Fruit fly (Drosophila melanogaster) whole organism, embryonic: ENCODE measurements around the gene bark.

Experiments
- Awh ChIP-seq: fragments of 200-800 bp; sonication (Bioruptor generic); IDR thresholded peaks from 2 replicates; pipeline ENCODE4, ENCODE4 v1.3.6; 2022; ENCODE audit warnings: missing biosample characterization, missing genetic modification characterization
- CG1233 ChIP-seq: fragments of 200-800 bp; sonication (Bioruptor generic); optimal IDR thresholded peaks from 4 replicates; lab custom pipeline; 2018; ENCODE audit warnings: missing biosample characterization, mild to moderate bottlenecking, missing genetic modification characterization
- CG12659 ChIP-seq: fragments of 200-800 bp; sonication (Bioruptor generic); optimal IDR thresholded peaks from 3 replicates; lab custom pipeline; 2017; ENCODE audit warnings: mild to moderate bottlenecking, missing biosample characterization, missing genetic modification reagents, missing genetic modification characterization
- CG13894 ChIP-seq: fragments of 200-800 bp; sonication (Bioruptor generic); optimal IDR thresholded peaks from 3 replicates; lab custom pipeline; 2018; ENCODE audit warnings: missing biosample characterization, mild to moderate bottlenecking, missing genetic modification characterization, moderate library complexity
- CG15011 ChIP-seq: fragments of 200-800 bp; sonication (Bioruptor generic); optimal IDR thresholded peaks from 3 replicates; lab custom pipeline; 2018; ENCODE audit warnings: missing biosample characterization, mild to moderate bottlenecking, missing genetic modification characterization
- CG1529 ChIP-seq: fragments of 200-800 bp; sonication (Bioruptor generic); optimal IDR thresholded peaks from 3 replicates; lab custom pipeline; 2018; ENCODE audit warnings: missing biosample characterization, missing genetic modification characterization
- CG17568 ChIP-seq: fragments of 200-800 bp; sonication (Bioruptor generic); optimal IDR thresholded peaks from 2 replicates; lab custom pipeline; 2018; ENCODE audit warnings: missing biosample characterization, mild to moderate bottlenecking, missing genetic modification characterization, moderate library complexity
- CG1792 ChIP-seq: fragments of 200-800 bp; sonication (Bioruptor generic); optimal IDR thresholded peaks from 2 replicates; lab custom pipeline; 2016; ENCODE audit warnings: missing biosample characterization, missing genetic modification characterization
- CG1832 ChIP-seq: fragments of 200-800 bp; sonication (Bioruptor generic); optimal IDR thresholded peaks from 2 replicates; lab custom pipeline; 2017; ENCODE audit warnings: missing biosample characterization, mild to moderate bottlenecking, missing genetic modification characterization, inconsistent platforms
- CG18599 ChIP-seq: fragments of 200-800 bp; sonication (Bioruptor generic); optimal IDR thresholded peaks from 3 replicates; lab custom pipeline; 2017; ENCODE audit warnings: missing biosample characterization, missing genetic modification characterization, mild to moderate bottlenecking, moderate library complexity, missing genetic modification reagents
- CG2202 ChIP-seq: fragments of 200-800 bp; sonication (Bioruptor generic); optimal IDR thresholded peaks from 2 replicates; lab custom pipeline; 2018; ENCODE audit warnings: missing biosample characterization, mild to moderate bottlenecking, missing genetic modification characterization
- CG31365 ChIP-seq: fragments of 200-800 bp; sonication (Bioruptor generic); optimal IDR thresholded peaks from 2 replicates; lab custom pipeline; 2018; ENCODE audit warnings: missing biosample characterization, mild to moderate bottlenecking, missing genetic modification characterization
- CG34422 ChIP-seq: fragments of 200-800 bp; sonication (Bioruptor generic); IDR thresholded peaks from 3 replicates; pipeline ENCODE4 v1.3.6; 2022; ENCODE audit warnings: missing biosample characterization, missing genetic modification characterization
- CG3847 ChIP-seq: fragments of 200-800 bp; sonication (Bioruptor generic); IDR thresholded peaks from 2 replicates; pipeline ENCODE4 v1.3.6; 2022; ENCODE audit warnings: missing biosample characterization, missing genetic modification characterization
- CG4282 ChIP-seq: fragments of 200-800 bp; sonication (Bioruptor generic); optimal IDR thresholded peaks from 2 replicates; lab custom pipeline; 2016; ENCODE audit warnings: missing biosample characterization, missing genetic modification characterization
- CG4707 ChIP-seq: fragments of 200-800 bp; sonication (Bioruptor generic); optimal IDR thresholded peaks from 2 replicates; lab custom pipeline; 2018; ENCODE audit warnings: missing biosample characterization, mild to moderate bottlenecking, missing genetic modification characterization, moderate library complexity
- CG6791 ChIP-seq: fragments of 200-800 bp; sonication (Bioruptor generic); IDR thresholded peaks from 3 replicates; pipeline ENCODE4 v1.3.6; 2022; ENCODE audit warnings: missing biosample characterization, missing genetic modification characterization; ENCODE audit not compliant: partially characterized antibody
- CG7839 ChIP-seq: fragments of 200-800 bp; sonication (Bioruptor generic); optimal IDR thresholded peaks from 3 replicates; lab custom pipeline; 2018; ENCODE audit warnings: missing biosample characterization, mild to moderate bottlenecking, missing genetic modification characterization, moderate library complexity
- CG8478 ChIP-seq: fragments of >200 bp; optimal IDR thresholded peaks from 2 replicates; lab custom pipeline; 2018
- CG8944 ChIP-seq: fragments of 200-800 bp; sonication (Bioruptor generic); optimal IDR thresholded peaks from 3 replicates; lab custom pipeline; 2016; ENCODE audit warnings: missing biosample characterization, missing genetic modification characterization
- Chrac-16 ChIP-seq: fragments of 200-800 bp; sonication (Bioruptor generic); optimal IDR thresholded peaks from 3 replicates; lab custom pipeline; 2016; ENCODE audit warnings: missing biosample characterization, missing genetic modification characterization
- Dfd ChIP-seq, 2 experiments: fragments of >200 bp; optimal IDR thresholded peaks; 2 replicates each; lab custom pipeline; 2017; ENCODE audit warnings: missing biosample characterization in 2 of 2, missing genetic modification characterization in 2 of 2
- HLH3B ChIP-seq: fragments of 200-800 bp; sonication (Bioruptor generic); IDR thresholded peaks from 2 replicates; pipeline ENCODE4 v1.3.6; 2022; ENCODE audit warnings: missing biosample characterization, missing genetic modification characterization
- HLH54F ChIP-seq: fragments of 200-800 bp; sonication (Bioruptor generic); optimal IDR thresholded peaks from 3 replicates; lab custom pipeline; 2016; ENCODE audit warnings: missing biosample characterization, missing genetic modification characterization
- Hand ChIP-seq: fragments of 200-800 bp; sonication (Bioruptor generic); optimal IDR thresholded peaks from 2 replicates; lab custom pipeline; 2017; ENCODE audit warnings: mild to moderate bottlenecking, missing biosample characterization, missing genetic modification reagents, missing genetic modification characterization
- Kr ChIP-seq: fragments of 200-800 bp; sonication (Bioruptor generic); optimal IDR thresholded peaks from 2 replicates; lab custom pipeline; 2017; ENCODE audit warnings: missing biosample characterization, mild to moderate bottlenecking, missing genetic modification characterization
- Lhr ChIP-seq: fragments of 200-800 bp; sonication (Bioruptor generic); optimal IDR thresholded peaks from 3 replicates; lab custom pipeline; 2017; ENCODE audit warnings: mild to moderate bottlenecking, missing biosample characterization, missing genetic modification reagents, missing genetic modification characterization
- Mes4 ChIP-seq: fragments of 200-800 bp; sonication (Bioruptor generic); optimal IDR thresholded peaks from 2 replicates; lab custom pipeline; 2016; ENCODE audit warnings: missing biosample characterization, missing genetic modification characterization
- Nf-YB ChIP-seq: fragments of 200-800 bp; sonication (Bioruptor generic); optimal IDR thresholded peaks from 3 replicates; lab custom pipeline; 2019; ENCODE audit warnings: missing biosample characterization, mild to moderate bottlenecking, missing genetic modification characterization, moderate library complexity
- Spps ChIP-seq: fragments of 200-800 bp; sonication (Bioruptor generic); optimal IDR thresholded peaks from 2 replicates; lab custom pipeline; 2018; ENCODE audit warnings: missing biosample characterization, mild to moderate bottlenecking, missing genetic modification characterization
- TFAM ChIP-seq: fragments of 200-800 bp; sonication (Bioruptor generic); optimal IDR thresholded peaks from 2 replicates; lab custom pipeline; 2017; ENCODE audit warnings: missing biosample characterization, missing genetic modification characterization, inconsistent platforms
- ac ChIP-seq: fragments of 200-800 bp; sonication (Bioruptor generic); optimal IDR thresholded peaks from 3 replicates; lab custom pipeline; 2017; ENCODE audit warnings: missing biosample characterization, mild to moderate bottlenecking, missing genetic modification characterization
- bbx ChIP-seq: fragments of 200-800 bp; sonication (Bioruptor generic); IDR thresholded peaks from 2 replicates; pipeline ENCODE4 v1.3.6; 2022; ENCODE audit warnings: missing biosample characterization, missing genetic modification characterization; ENCODE audit not compliant: partially characterized antibody
- dmrt11E ChIP-seq: fragments of 200-800 bp; sonication (Bioruptor generic); optimal IDR thresholded peaks from 3 replicates; lab custom pipeline; 2018; ENCODE audit warnings: missing biosample characterization, mild to moderate bottlenecking, missing genetic modification characterization, moderate library complexity
- dysf ChIP-seq: fragments of 200-800 bp; sonication (Bioruptor generic); IDR thresholded peaks from 3 replicates; pipeline ENCODE4 v1.3.6; 2022; ENCODE audit warnings: missing biosample characterization, missing genetic modification characterization
- gem ChIP-seq: fragments of 200-800 bp; sonication (Bioruptor generic); optimal IDR thresholded peaks from 2 replicates; lab custom pipeline; 2019; ENCODE audit warnings: missing biosample characterization, mild to moderate bottlenecking, missing genetic modification characterization, moderate library complexity
- gt ChIP-seq: fragments of 200-800 bp; sonication (Bioruptor generic); IDR thresholded peaks from 2 replicates; pipeline ENCODE4 v1.3.6; 2022; ENCODE audit warnings: missing biosample characterization, missing genetic modification characterization
- jing ChIP-seq: fragments of 200-800 bp; sonication (Bioruptor generic); optimal IDR thresholded peaks from 2 replicates; lab custom pipeline; 2018; ENCODE audit warnings: missing biosample characterization, mild to moderate bottlenecking, missing genetic modification characterization
- oc ChIP-seq: fragments of 200-800 bp; sonication (Bioruptor generic); optimal IDR thresholded peaks from 2 replicates; lab custom pipeline; 2018; ENCODE audit warnings: missing biosample characterization, mild to moderate bottlenecking, missing genetic modification characterization, moderate library complexity
- pan ChIP-seq, 4 experiments: fragments of >200 bp in 3 of 4; fragments of 200-800 bp in 1 of 4; sonication (Bioruptor generic) in 1 of 4; optimal IDR thresholded peaks in 3 of 4; IDR thresholded peaks in 1 of 4; 2 replicates each; pipeline versions ENCODE4 v1.3.6 to Lab custom; 2017 to 2022; ENCODE audit warnings: missing biosample characterization in 2 of 4, missing genetic modification characterization in 2 of 4, mixed read lengths in 1 of 4
- row ChIP-seq: fragments of 200-800 bp; sonication (Bioruptor generic); IDR thresholded peaks from 3 replicates; pipeline ENCODE4 v1.3.6; 2022; ENCODE audit warnings: missing biosample characterization, missing genetic modification characterization
- sens ChIP-seq: fragments of 200-800 bp; sonication (Bioruptor generic); peaks from one replicate; lab custom pipeline; 2016; ENCODE audit warnings: missing biosample characterization, missing genetic modification characterization
- sr ChIP-seq: fragments of 200-800 bp; sonication (Bioruptor generic); IDR thresholded peaks from 3 replicates; pipeline ENCODE4 v1.3.6; 2022; ENCODE audit warnings: missing biosample characterization, missing genetic modification characterization
- twi ChIP-seq: fragments of 200-800 bp; optimal IDR thresholded peaks from 2 replicates; lab custom pipeline; 2019; ENCODE audit warnings: missing biosample characterization, mild to moderate bottlenecking, missing genetic modification characterization, moderate library complexity
- vfl ChIP-seq: fragments of 200-800 bp; sonication (Bioruptor generic); optimal IDR thresholded peaks from 2 replicates; lab custom pipeline; 2016; ENCODE audit warnings: missing biosample characterization, missing genetic modification characterization
- wek ChIP-seq: fragments of 200-800 bp; sonication (Bioruptor generic); optimal IDR thresholded peaks from 3 replicates; lab custom pipeline; 2018; ENCODE audit warnings: missing biosample characterization, mild to moderate bottlenecking, missing genetic modification characterization, moderate library complexity
- wor ChIP-seq: fragments of 200-800 bp; sonication (Bioruptor generic); IDR thresholded peaks from 2 replicates; pipeline ENCODE4 v1.3.6; 2022; ENCODE audit warnings: missing biosample characterization, missing genetic modification characterization
- zen ChIP-seq: fragments of 200-800 bp; sonication (Bioruptor generic); optimal IDR thresholded peaks from 3 replicates; lab custom pipeline; 2018; ENCODE audit warnings: missing biosample characterization, mild to moderate bottlenecking, missing genetic modification characterization, moderate library complexity
- zen2 ChIP-seq: fragments of 200-800 bp; sonication (Bioruptor generic); IDR thresholded peaks from 3 replicates; pipeline ENCODE4 v1.3.6; 2022; ENCODE audit warnings: missing biosample characterization, missing genetic modification characterization; ENCODE audit not compliant: partially characterized antibody
- zfh1 ChIP-seq: fragments of 200-800 bp; sonication (Bioruptor generic); IDR thresholded peaks from 3 replicates; pipeline ENCODE4 v1.3.6; 2022; ENCODE audit warnings: missing biosample characterization, missing genetic modification characterization

The bark gene

dm6 chr2L:3832249-3832675 is 45.3 kb downstream of the bark start (continued):
- TF ChIP-seq CG6791 (0 out of 3 replicates have a peak, but pooled peaks have one; percentile 15), HLH3B (peak; percentile 96), CG17568 (GFP tag; lab: Kevin White, UChicago) (peak; percentile 92), CG13894 (peak; percentile 40), twi (tag; lab: Kevin White, UChicago) (peak; percentile 95), CG12659 (GFP tag; lab: Kevin White, UChicago) (peak; percentile 94), wor (peak; percentile 92), CG4282 (GFP tag; lab: Kevin White, UChicago) (peak; percentile 72), gt (peak; percentile 93), CG3847 (GFP tag; lab: Robert Waterston, UW) (peak; percentile 87), CG18599 (peak; percentile 95), Awh (GFP tag; lab: Robert Waterston, UW) (peak; percentile 97), CG1529 (peak; percentile 97), zen2 (GFP tag; lab: Robert Waterston, UW) (no peak), CG8478 (lab: Kevin White, UChicago) (no peak), CG15011 (GFP tag; lab: Kevin White, UChicago) (peak; percentile 87), Mes4 (GFP tag; lab: Kevin White, UChicago) (peak; percentile 97), row (GFP tag; lab: Robert Waterston, UW) (peak; percentile 96), CG1832 (GFP tag; lab: Kevin White, UChicago) (peak; percentile 1), CG34422 (peak; percentile 97), Kr (GFP tag; lab: Kevin White, UChicago) (peak; percentile 96), dmrt11E (tag; lab: Kevin White, UChicago) (peak; percentile 99), dysf (GFP tag; lab: Robert Waterston, UW) (peak; percentile 96), oc (tag; lab: Kevin White, UChicago) (peak; percentile 96), wek (GFP tag; lab: Kevin White, UChicago) (peak; percentile 90), gem (peak; percentile 98), CG2202 (tag; lab: Kevin White, UChicago) (peak; percentile 98), CG1233 (GFP tag; lab: Kevin White, UChicago) (peak; percentile 96), Chrac-16 (peak; percentile 98), CG8944 (GFP tag; lab: Kevin White, UChicago) (peak; percentile 96), CG7839 (tag; lab: Kevin White, UChicago) (peak; percentile 97), CG1792 (GFP tag; lab: Kevin White, UChicago) (peak; percentile 94), CG4707 (peak; percentile 95), sr (peak; percentile 97), CG31365 (tag; lab: Kevin White, UChicago) (peak; percentile 87), ac (peak; percentile 98), Spps (tag; lab: Kevin White, UChicago) (peak; percentile 97), pan (optimal IDR thresholded peaks at IDR 0.05; lab: Kevin White, UChicago) (no peak), pan (GFP tag; optimal IDR thresholded peaks at IDR 0.05 in 1 of 2, IDR thresholded peaks at IDR 0.05 in 1 of 2) (peak in 1 of 2 experiments; percentile 97), zen (peak; percentile 98), zfh1 (GFP tag; lab: Robert Waterston, UW) (peak; percentile 99), bbx (GFP tag; lab: Robert Waterston, UW) (no peak), TFAM (GFP tag; lab: Kevin White, UChicago) (peak; percentile 92), Dfd (GFP tag; optimal IDR thresholded peaks at IDR 0.05; lab: Kevin White, UChicago) (no peak), Lhr (GFP tag; lab: Kevin White, UChicago) (peak; percentile 97), Nf-YB (GFP tag; lab: Kevin White, UChicago) (peak; percentile 86), Hand (GFP tag; lab: Kevin White, UChicago) (no peak), HLH54F (peak; percentile 87), vfl (GFP tag; lab: Kevin White, UChicago) (peak; percentile 83), sens (peak; percentile 100), jing (GFP tag; lab: Kevin White, UChicago) (peak; percentile 97)
